Fruit fly (Drosophila melanogaster): ENCODE measurements around the gene CG10681.

CG10681 gene

DNA sequence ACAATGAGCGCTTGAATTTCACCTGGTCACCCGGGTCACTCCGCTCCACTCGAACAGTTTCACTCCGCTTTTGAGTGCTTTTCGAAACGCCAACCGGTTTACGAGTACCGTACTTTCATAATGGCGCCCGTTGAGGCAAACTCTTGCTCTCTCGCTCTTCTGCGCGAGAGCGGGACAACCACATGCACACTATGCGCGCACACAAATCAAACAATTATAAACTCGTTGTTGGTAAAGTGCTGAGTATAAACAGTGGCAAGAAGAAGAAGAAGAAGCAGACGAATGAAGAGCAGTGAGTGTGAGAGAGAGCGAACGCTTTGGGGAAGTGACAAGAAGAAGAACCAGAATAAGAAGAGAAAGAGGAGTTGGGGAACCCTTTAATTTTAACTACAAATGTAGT, 33.3 kb upstream of the CG10681 start, which contains the start of gene eyg (continued):
- TF ChIP-seq CG16813 (GFP tag; IDR thresholded peaks at IDR 0.05; ENCODE audit: partially characterized antibody) (peak; percentile 39; the same call in 1 of the 3 replicates), CG5245 (GFP tag; optimal IDR thresholded peaks at IDR 0.05) (no peak), dpn (GFP tag; optimal IDR thresholded peaks at IDR 0.05) (peak; percentile 0 to 9), crol (GFP tag; IDR thresholded peaks at IDR 0.05) (peak; percentile 79), CG18262 (tag; optimal IDR thresholded peaks at IDR 0.05) (peak; percentile 14), ttk (GFP tag; IDR thresholded peaks at IDR 0.05) (no peak), CG17912 (GFP tag; optimal IDR thresholded peaks at IDR 0.05) (peak; percentile 77), CG1647 (GFP tag; optimal IDR thresholded peaks at IDR 0.05) (peak; percentile 2), mld (GFP tag; IDR thresholded peaks at IDR 0.05; ENCODE audit: partially characterized antibody) (no peak), rib (GFP tag; IDR thresholded peaks at IDR 0.05) (0 out of 2 replicates have a peak, but pooled peaks have one; percentile 16), nom (GFP tag; optimal IDR thresholded peaks at IDR 0.05) (peak; percentile 5), CG14441 (GFP tag; IDR thresholded peaks at IDR 0.05) (no peak), nau (GFP tag; optimal IDR thresholded peaks at IDR 0.05) (peak; percentile 71), Ptx1 (GFP tag; IDR thresholded peaks at IDR 0.05) (no peak), CG9876 (GFP tag; optimal IDR thresholded peaks at IDR 0.05) (peak; percentile 9), Dbx (GFP tag; IDR thresholded peaks at IDR 0.05) (peak; percentile 63; the same call in 2 of the 3 replicates), E2f2 (GFP tag; IDR thresholded peaks at IDR 0.05) (peak; percentile 21; the same call in 1 of the 2 replicates), maf-S (GFP tag; optimal IDR thresholded peaks at IDR 0.05) (no peak), slbo (GFP tag; IDR thresholded peaks at IDR 0.05) (0 out of 2 replicates have a peak, but pooled peaks have one; percentile 20), jing (GFP tag; optimal IDR thresholded peaks at IDR 0.05) (peak; percentile 18), CG7745 (tag; optimal IDR thresholded peaks at IDR 0.05) (peak; percentile 6), CHES-1-like (GFP tag; optimal IDR thresholded peaks at IDR 0.05) (peak; percentile 52), CG2129 (GFP tag; IDR thresholded peaks at IDR 0.05; ENCODE audit: partially characterized antibody) (no peak), CG18599 (GFP tag; optimal IDR thresholded peaks at IDR 0.05) (no peak), CG13624 (GFP tag; optimal IDR thresholded peaks at IDR 0.05) (peak; percentile 4), Mrtf (GFP tag; IDR thresholded peaks at IDR 0.05) (no peak), gce (GFP tag; IDR thresholded peaks at IDR 0.05) (peak; percentile 46; the same call in 1 of the 3 replicates), CG13775 (GFP tag; optimal IDR thresholded peaks at IDR 0.05) (peak; percentile 28), Hr51 (GFP tag; optimal IDR thresholded peaks at IDR 0.05) (peak in 1 of 2 experiments; percentile 30), bab2 (GFP tag; optimal IDR thresholded peaks at IDR 0.05) (no peak), NC2α (GFP tag; optimal IDR thresholded peaks at IDR 0.05) (peak; percentile 31), seq (GFP tag; IDR thresholded peaks at IDR 0.05) (peak; percentile 55; the same call in 1 of the 2 replicates), pnt (GFP tag; optimal IDR thresholded peaks at IDR 0.05) (no peak), CG2199 (GFP tag; IDR thresholded peaks at IDR 0.05) (0 out of 3 replicates have a peak, but pooled peaks have one; percentile 9), bowl (GFP tag; IDR thresholded peaks at IDR 0.05) (no peak; the same call in 1 of the 2 replicates), dysf (GFP tag; IDR thresholded peaks at IDR 0.05) (0 out of 3 replicates have a peak, but pooled peaks have one; percentile 34), sisA (GFP tag; IDR thresholded peaks at IDR 0.05) (no peak), BtbVII (GFP tag; optimal IDR thresholded peaks at IDR 0.05) (peak; percentile 8), CG13123 (GFP tag; optimal IDR thresholded peaks at IDR 0.05) (no peak), CG33213 (GFP tag; optimal IDR thresholded peaks at IDR 0.05) (peak; percentile 30), exex (tag; optimal IDR thresholded peaks at IDR 0.05) (peak; percentile 77), Oli (tag; optimal IDR thresholded peaks at IDR 0.05) (no peak), croc (GFP tag; conservative IDR thresholded peaks at IDR 0.05) (no peak), Atf3 (GFP tag; optimal IDR thresholded peaks at IDR 0.05) (peak; percentile 33), ash1 (GFP tag; optimal IDR thresholded peaks at IDR 0.05) (no peak), CG34224 (GFP tag; IDR thresholded peaks at IDR 0.05; ENCODE audit: partially characterized antibody) (peak; percentile 31; the same call in 1 of the 3 replicates), fd102C (GFP tag; optimal IDR thresholded peaks at IDR 0.05) (peak; percentile 48), CG10209 (GFP tag; optimal IDR thresholded peaks at IDR 0.05) (peak; percentile 40), CG13424 (tag; optimal IDR thresholded peaks at IDR 0.05) (peak; percentile 31), CG4617 (GFP tag; optimal IDR thresholded peaks at IDR 0.05; ENCODE audit: borderline replicate concordance) (no peak)
